Worm (Caenorhabditis elegans): ENCODE data around the gene lelo-1.

- TF ChIP-seq unc-62 (GFP tag; optimal IDR thresholded peaks at IDR 0.05) (no peak), lsy-2 (tag; optimal IDR thresholded peaks at IDR 0.05) (no peak), nhr-11 (tag; optimal IDR thresholded peaks at IDR 0.05) (no peak), mdl-1 (tag; optimal IDR thresholded peaks at IDR 0.05) (no peak), ztf-4 (tag; optimal IDR thresholded peaks at IDR 0.05) (no peak), skn-1 (tag; optimal IDR thresholded peaks at IDR 0.05) (no peak), zag-1 (tag; optimal IDR thresholded peaks at IDR 0.05) (no peak), alr-1 (tag; optimal IDR thresholded peaks at IDR 0.05) (no peak), elt-3 (tag; optimal IDR thresholded peaks at IDR 0.05) (no peak), ztf-11 (tag; optimal IDR thresholded peaks at IDR 0.05) (no peak)
Observed at ce11 chrII:6222558-6222957, 23.6 kb upstream of the lelo-1 start, which contains the start of gene C30B5.6.
